Worm (Caenorhabditis elegans) whole organism, late embryonic: ENCODE measurements around the gene scl-26.

Source experiments
- C38D4.7 ChIP-seq: fragments of 200-800 bp; sonication (Bioruptor generic); optimal IDR thresholded peaks from 2 replicates; lab custom pipeline; 2018; ENCODE audit warnings: mild to moderate bottlenecking, missing genetic modification characterization, moderate library complexity, missing compliant biosample characterization
- K02D7.2 ChIP-seq: sonication (generic microtip); optimal IDR thresholded peaks from 2 replicates; lab custom pipeline; 2017; ENCODE audit warnings: mild to moderate bottlenecking, missing genetic modification characterization, missing compliant biosample characterization
- ceh-31 ChIP-seq: sonication (generic microtip); optimal IDR thresholded peaks from 2 replicates; lab custom pipeline; 2016; ENCODE audit warnings: missing genetic modification characterization, missing compliant biosample characterization
- ceh-9 ChIP-seq: sonication (generic microtip); optimal IDR thresholded peaks from 2 replicates; lab custom pipeline; 2016; ENCODE audit warnings: mild to moderate bottlenecking, missing genetic modification characterization, inconsistent platforms, missing compliant biosample characterization
- ets-4 ChIP-seq: sonication (generic microtip); optimal IDR thresholded peaks from 2 replicates; lab custom pipeline; 2016; ENCODE audit warnings: missing genetic modification characterization, missing compliant biosample characterization
- gmeb-2 ChIP-seq: sonication (generic microtip); optimal IDR thresholded peaks from 2 replicates; lab custom pipeline; 2016; ENCODE audit warnings: missing genetic modification characterization, inconsistent platforms, missing compliant biosample characterization
- nfya-1 ChIP-seq: sonication (generic microtip); optimal IDR thresholded peaks from 2 replicates; lab custom pipeline; 2017; ENCODE audit warnings: missing genetic modification characterization, mild to moderate bottlenecking, missing compliant biosample characterization, antibody characterized with exemption, moderate library complexity
- pat-9 ChIP-seq: fragments of 200-800 bp; sonication (Bioruptor generic); optimal IDR thresholded peaks from 2 replicates; lab custom pipeline; 2018; ENCODE audit warnings: mild to moderate bottlenecking, missing genetic modification characterization, moderate library complexity, missing compliant biosample characterization
- pha-4 ChIP-seq: fragments of 150-350 bp; optimal IDR thresholded peaks from 2 replicates; lab custom pipeline; 2018; ENCODE audit warnings: missing biosample characterization, missing genetic modification reagents, missing genetic modification characterization
- pqm-1 ChIP-seq: sonication (generic microtip); optimal IDR thresholded peaks from 2 replicates; lab custom pipeline; 2016; ENCODE audit warnings: missing genetic modification characterization, missing compliant biosample characterization
- tbx-2 ChIP-seq: sonication (generic microtip); optimal IDR thresholded peaks from 2 replicates; lab custom pipeline; 2016; ENCODE audit warnings: missing genetic modification characterization, missing compliant biosample characterization
- unc-3 ChIP-seq, 2 experiments: fragments of 200-800 bp in 1 of 2; sonication (Bioruptor generic) in 1 of 2; sonication (generic microtip) in 1 of 2; conservative IDR thresholded peaks in 1 of 2; optimal IDR thresholded peaks in 1 of 2; 2 replicates each; pipeline versions ENCODE4 v1.3.6 to Lab custom; 2016 to 2022; ENCODE audit warnings: missing compliant biosample characterization in 2 of 2, missing genetic modification characterization in 2 of 2, missing genetic modification reagents in 1 of 2

- no peak for TF ChIP-seq C38D4.7 (GFP tag; lab: Kevin White, UChicago)
- TF ChIP-seq pha-4 (tag; lab: Kevin White, UChicago), result no peak
- no peak for TF ChIP-seq nfya-1 (tag; lab: Kevin White, UChicago)
- no peak for TF ChIP-seq unc-3 (GFP tag; conservative IDR thresholded peaks at IDR 0.05; lab: Robert Waterston, UW)
- TF ChIP-seq unc-3 (tag; optimal IDR thresholded peaks at IDR 0.05; lab: Kevin White, UChicago), result no peak
- no peak for TF ChIP-seq pqm-1 (tag; lab: Kevin White, UChicago)
- TF ChIP-seq pat-9 (tag; lab: Kevin White, UChicago), result no peak
- no peak for TF ChIP-seq ceh-9 (tag; lab: Kevin White, UChicago)
- no peak for TF ChIP-seq gmeb-2 (tag; lab: Kevin White, UChicago)
- no peak for TF ChIP-seq K02D7.2
- no peak for TF ChIP-seq ets-4
- TF ChIP-seq tbx-2 (tag; lab: Kevin White, UChicago), result no peak
- no peak for TF ChIP-seq ceh-31 (tag; lab: Kevin White, UChicago)
These were observed 42.1 kb upstream of the scl-26 start, which contains the start of gene F07C4.11 for ce11 chrV:7643416-7643815.
